Worm (Caenorhabditis elegans) whole organism, mixed stage, embryonic: Measurements from ENCODE around the gene str-96.

ENCODE experiments used
- bed-3 ChIP-seq: fragments of 200-800 bp; sonication (Bioruptor generic); optimal IDR thresholded peaks from 3 replicates; lab custom pipeline; 2018; ENCODE audit warnings: mild to moderate bottlenecking, missing genetic modification characterization, moderate library complexity, missing compliant biosample characterization
- blmp-1 ChIP-seq: fragments of 150-350 bp; optimal IDR thresholded peaks from 2 replicates; lab custom pipeline; 2014; ENCODE audit warnings: missing biosample characterization, missing genetic modification characterization
- ceh-43 ChIP-seq: fragments of 200-800 bp; sonication (Bioruptor generic); optimal IDR thresholded peaks from 2 replicates; lab custom pipeline; 2018; ENCODE audit warnings: mild to moderate bottlenecking, missing genetic modification characterization, moderate library complexity, missing compliant biosample characterization
- lin-13 ChIP-seq: fragments of 150-350 bp; optimal IDR thresholded peaks from 2 replicates; lab custom pipeline; 2014; ENCODE audit warnings: missing biosample characterization, missing genetic modification characterization
- nhr-237 ChIP-seq: fragments of 150-350 bp; optimal IDR thresholded peaks from 2 replicates; lab custom pipeline; 2014; ENCODE audit warnings: missing biosample characterization, missing genetic modification characterization
- pha-4 ChIP-seq: fragments of 150-350 bp; optimal IDR thresholded peaks from 2 replicates; lab custom pipeline; 2018; ENCODE audit warnings: missing biosample characterization, missing genetic modification reagents, missing genetic modification characterization
- unc-120 ChIP-seq: sonication (generic microtip); optimal IDR thresholded peaks from 2 replicates; lab custom pipeline; 2017; ENCODE audit warnings: missing genetic modification characterization, missing compliant biosample characterization; ENCODE audit not compliant: poor library complexity, severe bottlenecking
- unc-39 ChIP-seq: fragments of 150-350 bp; optimal IDR thresholded peaks from 2 replicates; lab custom pipeline; 2014; ENCODE audit warnings: missing biosample characterization, missing genetic modification characterization
- unc-62 ChIP-seq: fragments of 150-350 bp; optimal IDR thresholded peaks from 2 replicates; lab custom pipeline; 2014; ENCODE audit warnings: missing biosample characterization, missing genetic modification reagents, missing genetic modification characterization

ce11 chrV:15303625-15304024, 9.9 kb upstream of the str-96 start, which contains the start of gene srx-48:
- TF ChIP-seq unc-62 (GFP tag; lab: Kevin White, UChicago) (no peak), nhr-237 (no peak), lin-13 (tag; lab: Kevin White, UChicago) (no peak), blmp-1 (no peak), ceh-43 (no peak), pha-4 (tag; lab: Kevin White, UChicago) (no peak), unc-39 (tag; lab: Kevin White, UChicago) (no peak), bed-3 (no peak), unc-120 (tag; lab: Kevin White, UChicago) (no peak)
